Fruit fly (Drosophila melanogaster) whole organism, embryonic: ENCODE results near the gene armi.

Experiments used
- Antp ChIP-seq: fragments of 200-800 bp; sonication (Bioruptor generic); optimal IDR thresholded peaks from 3 replicates; lab custom pipeline; 2016; ENCODE audit warnings: missing biosample characterization, missing genetic modification characterization
- Blimp-1 ChIP-seq: fragments of 200-800 bp; sonication (Bioruptor generic); optimal IDR thresholded peaks from 3 replicates; lab custom pipeline; 2018; ENCODE audit warnings: missing biosample characterization, missing genetic modification characterization, mild to moderate bottlenecking, moderate library complexity, missing genetic modification reagents
- CG1024 ChIP-seq: fragments of 200-800 bp; sonication (Bioruptor generic); IDR thresholded peaks from 2 replicates; pipeline ENCODE4 v1.3.6; 2022; ENCODE audit warnings: missing biosample characterization, missing genetic modification characterization
- CG11456 ChIP-seq: fragments of 200-800 bp; sonication (Bioruptor generic); IDR thresholded peaks from 3 replicates; pipeline ENCODE4 v1.3.6; 2022; ENCODE audit warnings: missing biosample characterization, missing genetic modification characterization
- CG11695 ChIP-seq: fragments of 200-800 bp; sonication (Bioruptor generic); IDR thresholded peaks from 3 replicates; pipeline ENCODE4 v1.3.6; 2022; ENCODE audit warnings: missing biosample characterization, missing genetic modification characterization
- CG12071 ChIP-seq: fragments of 200-800 bp; sonication (Bioruptor generic); optimal IDR thresholded peaks from 3 replicates; lab custom pipeline; 2018; ENCODE audit warnings: missing biosample characterization, mild to moderate bottlenecking, missing genetic modification characterization
- CG12659 ChIP-seq: fragments of 200-800 bp; sonication (Bioruptor generic); optimal IDR thresholded peaks from 3 replicates; lab custom pipeline; 2017; ENCODE audit warnings: mild to moderate bottlenecking, missing biosample characterization, missing genetic modification reagents, missing genetic modification characterization
- CG12744 ChIP-seq: fragments of 200-800 bp; sonication (Bioruptor generic); optimal IDR thresholded peaks from 2 replicates; lab custom pipeline; 2016; ENCODE audit warnings: missing biosample characterization, missing genetic modification characterization
- CG13424 ChIP-seq: fragments of 200-800 bp; sonication (Bioruptor generic); optimal IDR thresholded peaks from 2 replicates; lab custom pipeline; 2019; ENCODE audit warnings: missing biosample characterization, mild to moderate bottlenecking, missing genetic modification characterization, moderate library complexity
- CG14014 ChIP-seq: fragments of 200-800 bp; sonication (Bioruptor generic); IDR thresholded peaks from 2 replicates; pipeline ENCODE4 v1.3.6; 2022; ENCODE audit warnings: missing biosample characterization, missing genetic modification characterization
- CG14441 ChIP-seq: fragments of 200-800 bp; sonication (Bioruptor generic); IDR thresholded peaks from 2 replicates; pipeline ENCODE4 v1.3.6; 2022; ENCODE audit warnings: missing biosample characterization, missing genetic modification characterization
- CG15269 ChIP-seq: fragments of 200-800 bp; sonication (Bioruptor generic); optimal IDR thresholded peaks from 2 replicates; lab custom pipeline; 2018; ENCODE audit warnings: missing biosample characterization, mild to moderate bottlenecking, missing genetic modification characterization, moderate library complexity
- CG18599 ChIP-seq: fragments of 200-800 bp; sonication (Bioruptor generic); optimal IDR thresholded peaks from 3 replicates; lab custom pipeline; 2017; ENCODE audit warnings: missing biosample characterization, missing genetic modification characterization, mild to moderate bottlenecking, moderate library complexity, missing genetic modification reagents
- CG2199 ChIP-seq: fragments of 200-800 bp; sonication (Bioruptor generic); IDR thresholded peaks from 3 replicates; pipeline ENCODE4 v1.3.6; 2022; ENCODE audit warnings: missing biosample characterization, missing genetic modification characterization
- CG2202 ChIP-seq: fragments of 200-800 bp; sonication (Bioruptor generic); optimal IDR thresholded peaks from 2 replicates; lab custom pipeline; 2018; ENCODE audit warnings: missing biosample characterization, mild to moderate bottlenecking, missing genetic modification characterization
- CG2712 ChIP-seq: fragments of 200-800 bp; optimal IDR thresholded peaks from 3 replicates; lab custom pipeline; 2019; ENCODE audit warnings: missing biosample characterization, mild to moderate bottlenecking, missing genetic modification characterization, moderate library complexity
- CG32532 ChIP-seq: fragments of 200-800 bp; sonication (Bioruptor generic); IDR thresholded peaks from 2 replicates; pipeline ENCODE4 v1.3.6; 2022; ENCODE audit warnings: missing biosample characterization, missing genetic modification characterization
- CG3281 ChIP-seq: fragments of 200-800 bp; sonication (Bioruptor generic); optimal IDR thresholded peaks from 3 replicates; lab custom pipeline; 2017; ENCODE audit warnings: missing biosample characterization, mild to moderate bottlenecking, missing genetic modification characterization
- CG7556 ChIP-seq: fragments of 200-800 bp; sonication (Bioruptor generic); optimal IDR thresholded peaks from 2 replicates; lab custom pipeline; 2017; ENCODE audit warnings: missing biosample characterization, mild to moderate bottlenecking, missing genetic modification characterization
- CG9727 ChIP-seq: fragments of 200-800 bp; sonication (Bioruptor generic); optimal IDR thresholded peaks from 3 replicates; lab custom pipeline; 2017; ENCODE audit warnings: missing biosample characterization, mild to moderate bottlenecking, missing genetic modification characterization
- Dbx ChIP-seq: fragments of 200-800 bp; sonication (Bioruptor generic); IDR thresholded peaks from 3 replicates; pipeline ENCODE4 v1.3.6; 2022; ENCODE audit warnings: missing biosample characterization, missing genetic modification characterization
- Doc3 ChIP-seq: fragments of 200-800 bp; sonication (Bioruptor generic); IDR thresholded peaks from 3 replicates; pipeline ENCODE4 v1.3.6; 2022; ENCODE audit warnings: missing biosample characterization, missing genetic modification characterization; ENCODE audit not compliant: partially characterized antibody
- Drgx ChIP-seq: fragments of 200-800 bp; sonication (Bioruptor generic); IDR thresholded peaks from 2 replicates; pipeline ENCODE4 v1.3.6; 2022; ENCODE audit warnings: missing biosample characterization, missing genetic modification characterization
- Fer3 ChIP-seq: fragments of 200-800 bp; sonication (Bioruptor generic); optimal IDR thresholded peaks from 2 replicates; lab custom pipeline; 2018; ENCODE audit warnings: missing biosample characterization, mild to moderate bottlenecking, missing genetic modification characterization, moderate library complexity
- Gug ChIP-seq: fragments of 200-800 bp; sonication (Bioruptor generic); IDR thresholded peaks from 4 replicates; pipeline ENCODE4 v1.3.6; 2022; ENCODE audit warnings: missing biosample characterization, missing genetic modification characterization
- H15 ChIP-seq: fragments of 200-800 bp; sonication (Bioruptor generic); IDR thresholded peaks from 3 replicates; pipeline ENCODE4 v1.3.6; 2022; ENCODE audit warnings: missing biosample characterization, missing genetic modification characterization
- Hr51 ChIP-seq, 2 experiments: fragments of 200-800 bp; sonication (Bioruptor generic); optimal IDR thresholded peaks; 2 replicates in 1 of 2; 3 replicates in 1 of 2; lab custom pipeline; 2016 to 2018; ENCODE audit warnings: missing biosample characterization in 2 of 2, missing genetic modification characterization in 2 of 2, mild to moderate bottlenecking in 1 of 2, moderate library complexity in 1 of 2
- Mrtf ChIP-seq: fragments of 200-800 bp; sonication (Bioruptor generic); IDR thresholded peaks from 3 replicates; pipeline ENCODE4 v1.3.6; 2022; ENCODE audit warnings: missing biosample characterization, missing genetic modification characterization
- Ptx1 ChIP-seq: fragments of 200-800 bp; sonication (Bioruptor generic); IDR thresholded peaks from 2 replicates; pipeline ENCODE4 v1.3.6; 2022; ENCODE audit warnings: missing biosample characterization, missing genetic modification characterization
- Sox102F ChIP-seq: fragments of 200-800 bp; sonication (Bioruptor generic); optimal IDR thresholded peaks from 2 replicates; lab custom pipeline; 2018; ENCODE audit warnings: missing biosample characterization, mild to moderate bottlenecking, missing genetic modification characterization, moderate library complexity
- Sry-β ChIP-seq: fragments of 200-800 bp; sonication (Bioruptor generic); optimal IDR thresholded peaks from 2 replicates; lab custom pipeline; 2018; ENCODE audit warnings: missing biosample characterization, mild to moderate bottlenecking, missing genetic modification characterization, moderate library complexity
- abd-A ChIP-seq: fragments of 200-800 bp; sonication (Bioruptor generic); optimal IDR thresholded peaks from 3 replicates; lab custom pipeline; 2019; ENCODE audit warnings: missing biosample characterization, mild to moderate bottlenecking, missing genetic modification characterization, moderate library complexity
- br ChIP-seq: fragments of >200 bp; optimal IDR thresholded peaks from 2 replicates; lab custom pipeline; 2017
- dan ChIP-seq: fragments of 200-800 bp; sonication (Bioruptor generic); IDR thresholded peaks from 2 replicates; pipeline ENCODE4 v1.3.6; 2022; ENCODE audit warnings: missing biosample characterization, missing genetic modification characterization
- dmrt99B ChIP-seq: fragments of 200-800 bp; sonication (Bioruptor generic); optimal IDR thresholded peaks from 2 replicates; lab custom pipeline; 2018; ENCODE audit warnings: missing biosample characterization, mild to moderate bottlenecking, missing genetic modification characterization, moderate library complexity
- dysf ChIP-seq: fragments of 200-800 bp; sonication (Bioruptor generic); IDR thresholded peaks from 3 replicates; pipeline ENCODE4 v1.3.6; 2022; ENCODE audit warnings: missing biosample characterization, missing genetic modification characterization
- ems ChIP-seq: fragments of 200-800 bp; sonication (Bioruptor generic); optimal IDR thresholded peaks from 3 replicates; lab custom pipeline; 2016; ENCODE audit warnings: missing biosample characterization, missing genetic modification characterization
- fd96Cb ChIP-seq: fragments of 200-800 bp; sonication (Bioruptor generic); optimal IDR thresholded peaks from 2 replicates; lab custom pipeline; 2018; ENCODE audit warnings: missing biosample characterization, mild to moderate bottlenecking, missing genetic modification characterization, moderate library complexity
- gce ChIP-seq: fragments of 200-800 bp; sonication (Bioruptor generic); IDR thresholded peaks from 3 replicates; pipeline ENCODE4 v1.3.6; 2022; ENCODE audit warnings: missing biosample characterization, missing genetic modification characterization
- gem ChIP-seq: fragments of 200-800 bp; sonication (Bioruptor generic); optimal IDR thresholded peaks from 2 replicates; lab custom pipeline; 2019; ENCODE audit warnings: missing biosample characterization, mild to moderate bottlenecking, missing genetic modification characterization, moderate library complexity
- grau ChIP-seq: fragments of 200-800 bp; optimal IDR thresholded peaks from 3 replicates; lab custom pipeline; 2019; ENCODE audit warnings: missing biosample characterization, mild to moderate bottlenecking, missing genetic modification characterization, moderate library complexity
- gsb ChIP-seq: fragments of 200-800 bp; sonication (Bioruptor generic); IDR thresholded peaks from 2 replicates; pipeline ENCODE4 v1.3.6; 2022; ENCODE audit warnings: missing biosample characterization, missing genetic modification characterization
- her ChIP-seq: fragments of 200-800 bp; sonication (Bioruptor generic); optimal IDR thresholded peaks from 2 replicates; lab custom pipeline; 2016; ENCODE audit warnings: missing biosample characterization, missing genetic modification characterization
- inv ChIP-seq: fragments of 200-800 bp; sonication (Bioruptor generic); IDR thresholded peaks from 2 replicates; pipeline ENCODE4 v1.3.6; 2022; ENCODE audit warnings: missing biosample characterization, missing genetic modification characterization; ENCODE audit not compliant: partially characterized antibody
- kni ChIP-seq: fragments of 200-800 bp; sonication (Bioruptor generic); optimal IDR thresholded peaks from 3 replicates; lab custom pipeline; 2017; ENCODE audit warnings: mild to moderate bottlenecking, missing biosample characterization, missing genetic modification reagents, missing genetic modification characterization
- mam ChIP-seq: fragments of 200-800 bp; sonication (Bioruptor generic); optimal IDR thresholded peaks from 3 replicates; lab custom pipeline; 2016; ENCODE audit warnings: missing biosample characterization, missing genetic modification characterization
- pum ChIP-seq: fragments of 200-800 bp; sonication (Bioruptor generic); optimal IDR thresholded peaks from 2 replicates; lab custom pipeline; 2016; ENCODE audit warnings: missing biosample characterization, missing genetic modification characterization
- ranshi ChIP-seq: fragments of 200-800 bp; sonication (Bioruptor generic); IDR thresholded peaks from 2 replicates; pipeline ENCODE4 v1.3.6; 2022; ENCODE audit warnings: missing biosample characterization, missing genetic modification characterization
- tgo ChIP-seq: fragments of 200-800 bp; sonication (Bioruptor generic); IDR thresholded peaks from 3 replicates; pipeline ENCODE4 v1.3.6; 2022; ENCODE audit warnings: missing biosample characterization, missing genetic modification characterization
- tio ChIP-seq: fragments of 200-800 bp; sonication (Bioruptor generic); optimal IDR thresholded peaks from 2 replicates; lab custom pipeline; 2017; ENCODE audit warnings: missing biosample characterization, missing genetic modification characterization, inconsistent platforms
- vvl ChIP-seq: fragments of 200-800 bp; sonication (Bioruptor generic); IDR thresholded peaks from 2 replicates; pipeline ENCODE4 v1.3.6; 2022; ENCODE audit warnings: missing biosample characterization, missing genetic modification characterization

Gene armi

DNA sequence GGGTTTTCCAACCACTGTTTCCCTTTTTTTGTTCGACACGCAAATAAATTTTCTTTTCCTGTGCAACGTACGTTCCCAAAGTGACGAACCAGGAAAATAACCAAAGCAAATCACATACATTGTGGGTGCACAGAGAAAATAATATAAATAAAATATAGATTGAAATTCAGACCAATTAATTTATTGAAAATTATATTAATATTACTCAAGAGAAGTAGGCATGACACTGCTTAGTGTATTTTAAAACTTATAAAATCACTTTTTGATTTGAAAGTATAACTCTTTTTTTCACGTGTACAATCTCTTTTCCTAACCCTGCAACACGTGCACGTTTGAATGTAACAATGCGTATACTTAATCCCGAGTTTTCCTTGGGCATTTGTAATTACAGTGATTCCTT lies 35.5 kb downstream of the armi start:
- no peak for TF ChIP-seq CG1024
- TF ChIP-seq CG11456 (GFP tag; lab: Robert Waterston, UW), result no peak
- no peak for TF ChIP-seq her (GFP tag; lab: Kevin White, UChicago)
- peak; percentile 11 for TF ChIP-seq tio (GFP tag; lab: Kevin White, UChicago)
- TF ChIP-seq fd96Cb (tag; lab: Kevin White, UChicago), result peak; percentile 14
- TF ChIP-seq CG15269 (tag; lab: Kevin White, UChicago), result no peak
- TF ChIP-seq Blimp-1 (GFP tag; lab: Kevin White, UChicago), result peak; percentile 14
- peak; percentile 4 for TF ChIP-seq Fer3 (tag; lab: Kevin White, UChicago)
- TF ChIP-seq inv (GFP tag; lab: Robert Waterston, UW), result no peak
- TF ChIP-seq CG14441, result 0 out of 2 replicates have a peak, but pooled peaks have one; percentile 12
- peak; percentile 42 for TF ChIP-seq Sox102F (GFP tag; lab: Kevin White, UChicago)
- TF ChIP-seq CG12071, result no peak
- peak; percentile 2 for TF ChIP-seq CG12659
- no peak for TF ChIP-seq dan
- peak; percentile 28 for TF ChIP-seq CG7556 (GFP tag; lab: Kevin White, UChicago)
- TF ChIP-seq br (lab: Kevin White, UChicago), result no peak
- peak; percentile 14 for TF ChIP-seq CG3281
- TF ChIP-seq Doc3, result no peak
- 0 out of 3 replicates have a peak, but pooled peaks have one; percentile 51 for TF ChIP-seq Dbx (GFP tag; lab: Robert Waterston, UW)
- 0 out of 2 replicates have a peak, but pooled peaks have one; percentile 12 for TF ChIP-seq vvl
- TF ChIP-seq Antp, result no peak
- TF ChIP-seq CG11695 (GFP tag; lab: Robert Waterston, UW), result 0 out of 3 replicates have a peak, but pooled peaks have one; percentile 19
- TF ChIP-seq ems (GFP tag; lab: Kevin White, UChicago), result no peak
- TF ChIP-seq Gug, result no peak
- TF ChIP-seq CG18599 (GFP tag; lab: Kevin White, UChicago), result peak; percentile 54
- TF ChIP-seq CG14014 (GFP tag; lab: Robert Waterston, UW), result peak; percentile 34; the same call in 1 of the 2 replicates
- no peak for TF ChIP-seq grau (tag; lab: Kevin White, UChicago)
- peak; percentile 51; the same call in 1 of the 3 replicates for TF ChIP-seq dysf (GFP tag; lab: Robert Waterston, UW)
- peak; percentile 16 for TF ChIP-seq CG2712
- peak in 1 of 2 experiments; percentile 41 for TF ChIP-seq Hr51 (GFP tag; optimal IDR thresholded peaks at IDR 0.05; lab: Kevin White, UChicago)
- TF ChIP-seq gsb, result no peak
- peak; percentile 46 for TF ChIP-seq dmrt99B
- TF ChIP-seq CG12744 (GFP tag; lab: Kevin White, UChicago), result no peak
- TF ChIP-seq mam (GFP tag; lab: Kevin White, UChicago), result no peak
- no peak for TF ChIP-seq kni
- TF ChIP-seq gem (tag; lab: Kevin White, UChicago), result peak; percentile 52
- TF ChIP-seq ranshi (GFP tag; lab: Robert Waterston, UW), result 0 out of 2 replicates have a peak, but pooled peaks have one; percentile 26
- TF ChIP-seq Ptx1 (GFP tag; lab: Robert Waterston, UW), result 0 out of 2 replicates have a peak, but pooled peaks have one; percentile 24
- no peak for TF ChIP-seq Sry-β
- 0 out of 3 replicates have a peak, but pooled peaks have one; percentile 17 for TF ChIP-seq tgo (GFP tag; lab: Robert Waterston, UW)
- TF ChIP-seq CG2199 (GFP tag; lab: Robert Waterston, UW), result no peak
- no peak for TF ChIP-seq H15
- peak; percentile 17 for TF ChIP-seq CG13424 (tag; lab: Kevin White, UChicago)
- no peak for TF ChIP-seq abd-A (tag; lab: Kevin White, UChicago)
- 0 out of 3 replicates have a peak, but pooled peaks have one; percentile 21 for TF ChIP-seq gce (GFP tag; lab: Robert Waterston, UW)
- TF ChIP-seq pum (GFP tag; lab: Kevin White, UChicago), result no peak
- TF ChIP-seq Drgx (GFP tag; lab: Robert Waterston, UW), result 0 out of 2 replicates have a peak, but pooled peaks have one; percentile 22
- no peak for TF ChIP-seq Mrtf (GFP tag; lab: Robert Waterston, UW)
- no peak for TF ChIP-seq CG2202
- TF ChIP-seq CG9727 (GFP tag; lab: Kevin White, UChicago), result peak; percentile 9
- peak; percentile 35; the same call in 1 of the 2 replicates for TF ChIP-seq CG32532 (GFP tag; lab: Robert Waterston, UW)
